Worm (Caenorhabditis elegans) whole organism, mixed stage, embryonic: ENCODE results near the gene atgp-2.

Experiments used
- M03D4.4 ChIP-seq: sonication (generic microtip); optimal IDR thresholded peaks from 2 replicates; lab custom pipeline; 2017; ENCODE audit warnings: mild to moderate bottlenecking, missing genetic modification characterization, missing compliant biosample characterization
- bed-3 ChIP-seq: fragments of 200-800 bp; sonication (Bioruptor generic); optimal IDR thresholded peaks from 3 replicates; lab custom pipeline; 2018; ENCODE audit warnings: mild to moderate bottlenecking, missing genetic modification characterization, moderate library complexity, missing compliant biosample characterization
- blmp-1 ChIP-seq: fragments of 150-350 bp; optimal IDR thresholded peaks from 2 replicates; lab custom pipeline; 2014; ENCODE audit warnings: missing biosample characterization, missing genetic modification characterization
- ceh-39 ChIP-seq: fragments of 150-350 bp; optimal IDR thresholded peaks from 2 replicates; lab custom pipeline; 2014; ENCODE audit warnings: missing biosample characterization, missing genetic modification characterization
- ceh-83 ChIP-seq: fragments of 200-800 bp; sonication (Bioruptor generic); optimal IDR thresholded peaks from 2 replicates; lab custom pipeline; 2018; ENCODE audit warnings: mild to moderate bottlenecking, missing genetic modification characterization, missing compliant biosample characterization
- ces-1 ChIP-seq: fragments of 150-350 bp; optimal IDR thresholded peaks from 2 replicates; lab custom pipeline; 2014; ENCODE audit warnings: missing biosample characterization, missing genetic modification reagents, missing genetic modification characterization
- cnd-1 ChIP-seq: fragments of 200-800 bp; sonication (Bioruptor generic); optimal IDR thresholded peaks from 2 replicates; lab custom pipeline; 2018; ENCODE audit warnings: mild to moderate bottlenecking, missing genetic modification characterization, missing compliant biosample characterization
- drap-1 ChIP-seq: fragments of 200-800 bp; sonication (Bioruptor generic); optimal IDR thresholded peaks from 3 replicates; lab custom pipeline; 2018; ENCODE audit warnings: mild to moderate bottlenecking, missing genetic modification characterization, missing compliant biosample characterization
- elt-1 ChIP-seq: sonication (generic microtip); optimal IDR thresholded peaks from 2 replicates; lab custom pipeline; 2017; ENCODE audit warnings: missing genetic modification characterization, mild to moderate bottlenecking, missing compliant biosample characterization, antibody characterized with exemption, moderate library complexity, borderline replicate concordance; ENCODE audit not compliant: insufficient read depth
- elt-3 ChIP-seq: fragments of 150-350 bp; optimal IDR thresholded peaks from 2 replicates; lab custom pipeline; 2014; ENCODE audit warnings: missing biosample characterization, missing genetic modification characterization
- ham-2 ChIP-seq: fragments of 200-800 bp; sonication (Bioruptor generic); optimal IDR thresholded peaks from 2 replicates; lab custom pipeline; 2018; ENCODE audit warnings: mild to moderate bottlenecking, missing genetic modification characterization, missing compliant biosample characterization
- hlh-1 ChIP-seq: fragments of 150-350 bp; optimal IDR thresholded peaks from 2 replicates; lab custom pipeline; 2014; ENCODE audit warnings: missing biosample characterization, missing genetic modification reagents, missing genetic modification characterization
- lin-13 ChIP-seq: fragments of 150-350 bp; optimal IDR thresholded peaks from 2 replicates; lab custom pipeline; 2014; ENCODE audit warnings: missing biosample characterization, missing genetic modification characterization
- lin-32 ChIP-seq: fragments of 200-800 bp; sonication (Bioruptor generic); optimal IDR thresholded peaks from 2 replicates; lab custom pipeline; 2018; ENCODE audit warnings: mild to moderate bottlenecking, missing genetic modification characterization, missing compliant biosample characterization
- lsy-2 ChIP-seq: fragments of 150-350 bp; optimal IDR thresholded peaks from 2 replicates; lab custom pipeline; 2014; ENCODE audit warnings: missing biosample characterization, missing genetic modification characterization
- mab-5 ChIP-seq: fragments of 150-350 bp; optimal IDR thresholded peaks from 2 replicates; lab custom pipeline; 2014; ENCODE audit warnings: missing biosample characterization, missing genetic modification characterization
- mls-2 ChIP-seq: sonication (generic microtip); optimal IDR thresholded peaks from 2 replicates; lab custom pipeline; 2016; ENCODE audit warnings: mild to moderate bottlenecking, missing genetic modification characterization, moderate library complexity, missing compliant biosample characterization
- nhr-12 ChIP-seq: fragments of 150-350 bp; optimal IDR thresholded peaks from 2 replicates; lab custom pipeline; 2014; ENCODE audit warnings: missing biosample characterization, missing genetic modification characterization
- nhr-2 ChIP-seq: fragments of 150-350 bp; optimal IDR thresholded peaks from 2 replicates; lab custom pipeline; 2014; ENCODE audit warnings: missing biosample characterization, missing genetic modification characterization
- nhr-237 ChIP-seq: fragments of 150-350 bp; optimal IDR thresholded peaks from 2 replicates; lab custom pipeline; 2014; ENCODE audit warnings: missing biosample characterization, missing genetic modification characterization
- nhr-28 ChIP-seq: fragments of 150-350 bp; optimal IDR thresholded peaks from 2 replicates; lab custom pipeline; 2014; ENCODE audit warnings: missing biosample characterization, missing genetic modification characterization
- nhr-76 ChIP-seq: sonication (generic microtip); optimal IDR thresholded peaks from 2 replicates; lab custom pipeline; 2017; ENCODE audit warnings: missing biosample characterization, missing genetic modification characterization
- pha-4 ChIP-seq: fragments of 150-350 bp; optimal IDR thresholded peaks from 2 replicates; lab custom pipeline; 2018; ENCODE audit warnings: missing biosample characterization, missing genetic modification reagents, missing genetic modification characterization
- sem-2 ChIP-seq: fragments of 200-800 bp; sonication (Bioruptor generic); optimal IDR thresholded peaks from 2 replicates; lab custom pipeline; 2018; ENCODE audit warnings: mild to moderate bottlenecking, missing genetic modification characterization, missing compliant biosample characterization
- sptf-1 ChIP-seq: sonication (generic microtip); optimal IDR thresholded peaks from 2 replicates; lab custom pipeline; 2017; ENCODE audit warnings: mild to moderate bottlenecking, missing genetic modification characterization, moderate library complexity, missing compliant biosample characterization
- tbx-8 ChIP-seq: fragments of 200-800 bp; sonication (Bioruptor generic); optimal IDR thresholded peaks from 2 replicates; lab custom pipeline; 2018; ENCODE audit warnings: mild to moderate bottlenecking, missing genetic modification characterization, moderate library complexity, missing compliant biosample characterization
- unc-120 ChIP-seq: sonication (generic microtip); optimal IDR thresholded peaks from 2 replicates; lab custom pipeline; 2017; ENCODE audit warnings: missing genetic modification characterization, missing compliant biosample characterization; ENCODE audit not compliant: poor library complexity, severe bottlenecking
- unc-62 ChIP-seq: fragments of 150-350 bp; optimal IDR thresholded peaks from 2 replicates; lab custom pipeline; 2014; ENCODE audit warnings: missing biosample characterization, missing genetic modification reagents, missing genetic modification characterization
- zip-8 ChIP-seq: fragments of 150-350 bp; optimal IDR thresholded peaks from 2 replicates; lab custom pipeline; 2014; ENCODE audit warnings: missing biosample characterization, missing genetic modification characterization

atgp-2 gene

DNA sequence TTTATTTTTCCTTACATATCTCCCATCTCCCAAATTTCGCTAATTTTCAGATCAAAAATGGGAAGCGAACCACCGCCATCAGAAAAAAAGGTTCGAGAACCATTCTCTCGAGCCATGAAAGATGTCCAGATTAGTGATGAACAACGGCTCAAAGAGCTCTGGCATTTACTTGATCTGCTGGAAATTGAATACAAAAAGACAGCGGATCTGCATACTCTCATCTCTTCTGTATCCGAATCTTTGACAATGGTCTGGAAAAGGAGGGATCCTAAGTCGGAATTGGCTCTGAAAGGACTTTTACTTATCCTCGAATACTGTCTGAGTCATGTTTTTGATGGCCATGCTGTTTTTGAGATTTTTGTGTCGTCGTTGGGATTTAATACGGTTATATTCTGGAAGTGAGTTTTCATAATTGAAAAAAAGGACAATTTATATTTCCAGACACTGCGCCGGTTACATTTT lies 43.0 kb downstream of the atgp-2 start, which contains the start of gene tps-2:
TSS of gene tps-2 (plus strand) at position 51 of the 462 bp plus-strand sequence.
- TF ChIP-seq hlh-1 (tag; lab: Kevin White, UChicago): no peak
- TF ChIP-seq sem-2 (GFP tag; lab: Kevin White, UChicago): no peak
- TF ChIP-seq bed-3 (GFP tag; lab: Kevin White, UChicago): no peak
- TF ChIP-seq ceh-83 (GFP tag; lab: Kevin White, UChicago): no peak
- TF ChIP-seq sptf-1 (tag; lab: Kevin White, UChicago): no peak
- TF ChIP-seq blmp-1 (tag; lab: Kevin White, UChicago): no peak
- no peak for TF ChIP-seq nhr-76 (tag; lab: Kevin White, UChicago)
- TF ChIP-seq nhr-2 (tag; lab: Kevin White, UChicago): no peak
- TF ChIP-seq elt-1 (tag; lab: Kevin White, UChicago): no peak
- no peak for TF ChIP-seq zip-8 (tag; lab: Kevin White, UChicago)
- no peak for TF ChIP-seq unc-120

DNA sequence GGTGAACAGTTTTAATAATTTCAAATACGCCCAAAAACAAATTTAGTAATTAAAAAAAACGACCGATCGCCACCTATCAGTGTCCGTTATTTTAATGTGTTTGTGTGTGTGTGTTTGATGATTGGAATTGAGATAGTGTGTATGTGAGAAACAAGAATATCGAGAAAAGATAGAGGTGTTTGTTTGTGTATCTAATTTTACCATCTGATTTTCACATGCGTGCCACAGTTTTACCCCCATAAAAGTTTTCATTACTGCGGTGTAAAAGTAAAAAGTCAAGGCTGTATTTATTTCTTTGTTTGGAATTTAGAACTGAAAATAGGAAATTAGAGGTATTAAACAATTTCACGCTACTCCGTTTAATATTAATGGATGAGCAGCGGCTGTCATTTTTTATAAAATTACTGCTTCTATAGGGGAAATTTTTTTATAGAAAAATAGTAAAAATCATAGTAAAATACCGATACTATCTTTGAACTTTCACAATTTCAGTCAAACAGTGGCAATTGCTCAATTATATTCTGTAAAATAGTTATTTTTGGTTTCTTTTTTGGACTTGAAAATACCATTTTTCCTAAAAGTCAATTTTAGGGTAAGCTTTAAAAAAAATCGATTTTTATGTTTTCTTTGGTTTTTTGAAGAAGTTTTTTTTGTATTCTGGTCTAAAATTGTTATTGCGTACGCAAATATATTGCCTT lies 43.8 kb downstream of the atgp-2 start:
- TF ChIP-seq M03D4.4 (tag; lab: Kevin White, UChicago): no peak
- no peak for TF ChIP-seq unc-120
- TF ChIP-seq ham-2 (GFP tag; lab: Kevin White, UChicago): no peak
- TF ChIP-seq ces-1 (GFP tag; lab: Kevin White, UChicago): no peak
- TF ChIP-seq nhr-237 (tag; lab: Kevin White, UChicago): no peak
- no peak for TF ChIP-seq elt-1 (tag; lab: Kevin White, UChicago)
- TF ChIP-seq pha-4: no peak
- TF ChIP-seq nhr-2 (tag; lab: Kevin White, UChicago): no peak
- TF ChIP-seq elt-3 (tag; lab: Kevin White, UChicago): no peak
- TF ChIP-seq nhr-76 (tag; lab: Kevin White, UChicago): no peak
- TF ChIP-seq lin-13 (tag; lab: Kevin White, UChicago): no peak
- no peak for TF ChIP-seq zip-8 (tag; lab: Kevin White, UChicago)
- TF ChIP-seq lsy-2 (tag; lab: Kevin White, UChicago): no peak
- TF ChIP-seq ceh-83 (GFP tag; lab: Kevin White, UChicago): no peak
- TF ChIP-seq hlh-1 (tag; lab: Kevin White, UChicago): no peak

DNA sequence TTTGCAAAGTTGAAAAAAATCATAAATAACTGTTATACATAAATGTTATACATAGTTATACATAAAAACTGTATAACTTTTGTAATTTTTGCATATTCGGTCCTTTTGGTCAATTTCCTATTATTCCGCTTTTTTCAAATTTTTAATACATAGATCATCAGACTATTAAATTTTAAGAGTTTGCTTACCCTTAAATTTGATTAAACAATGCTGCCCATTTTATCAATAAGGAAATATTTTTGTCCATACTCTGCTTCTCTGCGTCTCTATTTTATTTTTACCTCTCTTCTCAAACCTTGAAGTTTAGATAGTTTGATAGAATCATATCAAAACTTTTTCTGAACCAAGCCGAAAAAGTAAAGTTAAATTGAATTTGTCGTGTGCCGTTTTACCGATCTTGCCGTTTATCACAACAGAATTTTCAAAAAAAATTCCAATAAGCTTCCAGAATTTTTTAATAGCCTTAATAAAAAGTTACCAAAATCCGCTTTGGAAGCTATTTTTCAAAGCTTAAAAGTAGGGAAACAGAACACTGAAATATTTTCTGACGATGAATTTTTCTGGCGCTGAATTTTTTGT lies 44.5 kb downstream of the atgp-2 start:
- TF ChIP-seq lin-13 (tag; lab: Kevin White, UChicago): no peak
- no peak for TF ChIP-seq blmp-1 (tag; lab: Kevin White, UChicago)
- no peak for TF ChIP-seq mab-5
- TF ChIP-seq unc-62 (GFP tag; lab: Kevin White, UChicago): no peak
- no peak for TF ChIP-seq lin-32 (GFP tag; lab: Kevin White, UChicago)
- TF ChIP-seq cnd-1: no peak

DNA sequence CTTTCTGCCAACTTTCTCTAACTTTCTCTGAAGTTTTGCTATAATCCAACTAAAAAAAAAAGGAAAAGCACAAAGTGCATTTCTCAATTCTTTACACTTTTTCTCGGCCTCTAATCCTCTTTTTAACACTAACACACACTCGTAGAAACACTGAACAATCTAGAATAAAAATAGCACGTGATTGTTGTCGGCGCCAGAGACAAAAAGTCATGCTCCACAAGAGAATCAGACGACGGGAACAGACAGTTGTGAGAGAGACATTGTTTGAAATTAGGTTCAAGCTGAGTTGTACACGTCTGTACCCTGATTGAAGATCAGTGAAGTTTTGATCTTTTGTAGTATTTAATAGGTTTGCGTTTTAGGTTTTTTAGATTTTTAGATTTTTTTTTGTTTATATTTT lies 45.5 kb downstream of the atgp-2 start:
- TF ChIP-seq mls-2 (tag; lab: Kevin White, UChicago) (no peak), M03D4.4 (tag; lab: Kevin White, UChicago) (no peak), nhr-12 (tag; lab: Kevin White, UChicago) (no peak), cnd-1 (no peak), lin-13 (tag; lab: Kevin White, UChicago) (no peak), unc-120 (no peak), hlh-1 (tag; lab: Kevin White, UChicago) (peak; percentile 21)
- TF ChIP-seq, all 35 proteins: peak for 1

DNA sequence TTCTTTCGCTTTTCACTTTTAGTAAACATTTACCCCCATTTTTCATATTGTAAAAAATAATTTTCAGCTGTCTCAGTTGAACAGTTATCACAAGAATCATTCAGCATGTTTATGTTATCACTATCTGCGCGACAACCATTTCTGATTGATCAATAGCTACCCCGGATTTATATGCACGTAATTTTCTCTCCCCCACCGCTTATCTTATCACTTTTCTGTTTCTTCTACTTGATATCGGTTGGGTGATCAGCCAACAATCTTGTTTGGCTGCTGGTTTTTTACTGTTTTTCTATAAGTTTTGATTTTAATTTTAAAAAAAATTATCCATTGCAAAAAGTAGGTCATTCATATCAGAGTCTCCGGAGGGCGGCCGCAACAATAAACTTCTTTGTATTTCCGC lies 46.1 kb downstream of the atgp-2 start:
- TF ChIP-seq elt-3 (tag; lab: Kevin White, UChicago): peak; percentile 32
- TF ChIP-seq lsy-2 (tag; lab: Kevin White, UChicago): no peak

DNA sequence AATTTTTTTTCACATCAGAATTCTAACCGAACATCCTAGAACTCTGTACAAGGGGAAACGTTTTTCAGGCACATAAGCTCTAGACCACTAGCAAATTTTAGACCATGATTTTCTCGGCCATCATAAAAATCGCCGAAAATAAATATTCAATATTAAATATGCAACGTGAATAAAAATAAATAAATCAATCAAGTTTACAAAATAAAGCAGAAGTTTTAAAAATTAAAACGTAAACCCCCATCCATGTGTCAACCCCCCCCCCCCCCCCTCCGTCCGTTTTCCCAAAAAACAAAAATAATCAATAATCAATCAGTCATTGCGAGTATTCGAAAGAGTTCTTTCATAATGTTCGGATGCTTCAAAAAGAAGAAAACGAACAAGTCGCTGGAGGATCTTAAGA lies 50.6 kb downstream of the atgp-2 start, which contains the start of gene catp-4:
TSS of gene catp-4 (plus strand) at position 301 of the 400 bp plus-strand sequence.
- TF ChIP-seq cnd-1 (no peak), blmp-1 (tag; lab: Kevin White, UChicago) (no peak), unc-62 (GFP tag; lab: Kevin White, UChicago) (no peak), lin-32 (GFP tag; lab: Kevin White, UChicago) (no peak), lin-13 (tag; lab: Kevin White, UChicago) (no peak), ceh-39 (tag; lab: Kevin White, UChicago) (no peak), nhr-28 (tag; lab: Kevin White, UChicago) (no peak), ces-1 (GFP tag; lab: Kevin White, UChicago) (no peak), mab-5 (no peak), M03D4.4 (tag; lab: Kevin White, UChicago) (no peak), zip-8 (tag; lab: Kevin White, UChicago) (no peak), nhr-76 (tag; lab: Kevin White, UChicago) (no peak), drap-1 (GFP tag; lab: Kevin White, UChicago) (no peak), tbx-8 (GFP tag; lab: Kevin White, UChicago) (no peak), bed-3 (GFP tag; lab: Kevin White, UChicago) (no peak), nhr-237 (tag; lab: Kevin White, UChicago) (no peak), sem-2 (GFP tag; lab: Kevin White, UChicago) (no peak), ham-2 (GFP tag; lab: Kevin White, UChicago) (no peak), elt-3 (tag; lab: Kevin White, UChicago) (no peak)
